Worm (Caenorhabditis elegans) whole organism, L4 larva: Measurements from ENCODE around the gene JC8.16.

Source experiments
- ceh-82 ChIP-seq: sonication (generic microtip); optimal IDR thresholded peaks from 2 replicates; lab custom pipeline; 2017; ENCODE audit warnings: missing biosample characterization, missing genetic modification characterization
- hlh-30 ChIP-seq: sonication (generic microtip); optimal IDR thresholded peaks from 2 replicates; lab custom pipeline; 2017; ENCODE audit warnings: antibody characterized with exemption, mild to moderate bottlenecking, missing genetic modification characterization, missing compliant biosample characterization; ENCODE audit not compliant: insufficient read depth

DNA sequence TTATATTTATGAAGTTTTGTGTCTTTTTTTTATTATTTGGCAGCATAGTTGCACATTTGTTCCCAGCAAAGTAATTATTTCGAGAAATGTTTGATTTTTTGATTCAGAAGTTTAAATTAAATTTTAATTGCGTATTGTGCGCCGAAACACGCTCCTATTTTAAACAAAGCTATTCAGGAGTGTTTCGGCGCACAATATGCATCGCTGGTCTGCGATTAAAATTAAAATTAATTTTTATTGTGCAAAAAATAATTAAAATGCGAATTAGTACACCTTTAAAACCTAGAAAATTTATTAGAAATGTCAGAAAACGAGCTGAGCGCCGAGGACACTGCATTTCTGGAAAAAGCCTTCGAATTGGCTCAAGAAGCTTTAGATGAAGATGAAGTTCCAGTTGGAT, 15.6 kb upstream of the JC8.16 start, which contains the start of gene JC8.4:
- no peak for TF ChIP-seq ceh-82 (tag; lab: Kevin White, UChicago)
- no peak for TF ChIP-seq hlh-30 (tag; lab: Kevin White, UChicago)
